Worm (Caenorhabditis elegans) whole organism, young adult: ENCODE measurements around the gene F52E10.4.

Experiments
- B0035.1 ChIP-seq: sonication (generic microtip); optimal IDR thresholded peaks from 2 replicates; lab custom pipeline; 2016; ENCODE audit warnings: missing genetic modification characterization, mild to moderate bottlenecking, missing compliant biosample characterization, missing genotype, missing genetic modification reagents
- B0261.1 ChIP-seq: sonication (generic microtip); optimal IDR thresholded peaks from 2 replicates; lab custom pipeline; 2016; ENCODE audit warnings: mild to moderate bottlenecking, missing genetic modification characterization, moderate library complexity, missing compliant biosample characterization
- C17E4.6 ChIP-seq: fragments of 200-800 bp; sonication (Bioruptor generic); IDR thresholded peaks from 2 replicates; pipeline ENCODE4 v1.3.6; 2022; ENCODE audit warnings: missing genetic modification reagents, missing genetic modification characterization, missing compliant biosample characterization
- F49E8.2 ChIP-seq: sonication (generic microtip); optimal IDR thresholded peaks from 3 replicates; lab custom pipeline; 2017; ENCODE audit warnings: missing genetic modification characterization, mild to moderate bottlenecking, missing compliant biosample characterization, antibody characterized with exemption, moderate library complexity; ENCODE audit not compliant: insufficient read depth
- F55B11.4 ChIP-seq: sonication (generic microtip); optimal IDR thresholded peaks from 2 replicates; lab custom pipeline; 2016; ENCODE audit warnings: missing compliant biosample characterization, missing genetic modification characterization, borderline replicate concordance; ENCODE audit not compliant: insufficient read depth
- T26A5.8 ChIP-seq: sonication (generic microtip); optimal IDR thresholded peaks from 2 replicates; lab custom pipeline; 2016; ENCODE audit warnings: missing genetic modification characterization, missing compliant biosample characterization
- Y53F4B.3 ChIP-seq: fragments of 200-800 bp; sonication (Bioruptor generic); IDR thresholded peaks from 2 replicates; pipeline ENCODE4 v1.3.6; 2022; ENCODE audit warnings: missing genetic modification reagents, missing genetic modification characterization, missing compliant biosample characterization
- ZK185.1 ChIP-seq: sonication (generic microtip); optimal IDR thresholded peaks from 2 replicates; lab custom pipeline; 2016; ENCODE audit warnings: mild to moderate bottlenecking, missing genetic modification characterization, missing compliant biosample characterization; ENCODE audit not compliant: poor library complexity, severe bottlenecking
- akir-1 ChIP-seq: fragments of 200-800 bp; sonication (Bioruptor generic); optimal IDR thresholded peaks from 2 replicates; lab custom pipeline; 2018; ENCODE audit warnings: mild to moderate bottlenecking, missing genetic modification characterization, moderate library complexity, missing compliant biosample characterization
- ama-1 ChIP-seq, 3 experiments: fragments of 150-350 bp in 1 of 3; sonication (generic microtip) in 2 of 3; optimal IDR thresholded peaks; 2 replicates each; lab custom pipeline; 2014 to 2018; ENCODE audit warnings: missing biosample characterization in 2 of 3, missing genetic modification characterization in 2 of 3, missing genetic modification reagents in 2 of 3
- attf-5 ChIP-seq: fragments of 200-800 bp; sonication (Bioruptor generic); optimal IDR thresholded peaks from 2 replicates; lab custom pipeline; 2018; ENCODE audit warnings: mild to moderate bottlenecking, missing genetic modification characterization, missing compliant biosample characterization
- bed-2 ChIP-seq: fragments of 200-800 bp; sonication (Bioruptor generic); IDR thresholded peaks from 2 replicates; pipeline ENCODE4 v1.3.6; 2022; ENCODE audit warnings: missing genetic modification reagents, missing genetic modification characterization, missing compliant biosample characterization
- ccch-3 ChIP-seq: fragments of 200-800 bp; sonication (Bioruptor generic); optimal IDR thresholded peaks from 2 replicates; lab custom pipeline; 2018; ENCODE audit warnings: mild to moderate bottlenecking, missing genetic modification characterization, missing compliant biosample characterization
- cebp-1 ChIP-seq, 2 experiments: fragments of 200-800 bp in 1 of 2; sonication (Bioruptor generic) in 1 of 2; sonication (generic microtip) in 1 of 2; IDR thresholded peaks in 1 of 2; optimal IDR thresholded peaks in 1 of 2; 2 replicates each; pipeline versions ENCODE4 v1.3.6 to Lab custom; 2017 to 2022; ENCODE audit warnings: missing compliant biosample characterization in 2 of 2, missing genetic modification characterization in 2 of 2, mild to moderate bottlenecking in 1 of 2, missing genetic modification reagents in 1 of 2, moderate library complexity in 1 of 2
- cebp-2 ChIP-seq: fragments of 200-800 bp; sonication (Bioruptor generic); IDR thresholded peaks from 2 replicates; pipeline ENCODE4 v1.3.6; 2022; ENCODE audit warnings: missing genetic modification characterization, missing compliant biosample characterization
- ceh-27 ChIP-seq: fragments of 200-800 bp; sonication (Bioruptor generic); optimal IDR thresholded peaks from 2 replicates; lab custom pipeline; 2018; ENCODE audit warnings: mild to moderate bottlenecking, missing genetic modification characterization, moderate library complexity, missing compliant biosample characterization
- ceh-40 ChIP-seq: fragments of 200-800 bp; sonication (Bioruptor generic); IDR thresholded peaks from 2 replicates; pipeline ENCODE4 v1.3.6; 2022; ENCODE audit warnings: missing genetic modification characterization, missing compliant biosample characterization
- ceh-58 ChIP-seq: fragments of 200-800 bp; sonication (Bioruptor generic); IDR thresholded peaks from 2 replicates; pipeline ENCODE4 v1.3.6; 2022; ENCODE audit warnings: missing genetic modification characterization, missing compliant biosample characterization
- ceh-79 ChIP-seq: sonication (generic microtip); optimal IDR thresholded peaks from 2 replicates; lab custom pipeline; 2017; ENCODE audit warnings: mild to moderate bottlenecking, missing genetic modification characterization, missing compliant biosample characterization
- ceh-91 ChIP-seq: fragments of 200-800 bp; sonication (Bioruptor generic); IDR thresholded peaks from 2 replicates; pipeline ENCODE4 v1.3.6; 2022; ENCODE audit warnings: missing genetic modification reagents, missing genetic modification characterization, missing compliant biosample characterization
- egl-18 ChIP-seq: fragments of 200-800 bp; sonication (Bioruptor generic); IDR thresholded peaks from 2 replicates; pipeline ENCODE4 v1.3.6; 2022; ENCODE audit warnings: missing genetic modification reagents, missing genetic modification characterization, missing compliant biosample characterization
- ets-4 ChIP-seq: fragments of 200-800 bp; sonication (Bioruptor generic); optimal IDR thresholded peaks from 2 replicates; lab custom pipeline; 2018; ENCODE audit warnings: mild to moderate bottlenecking, missing genetic modification characterization, missing compliant biosample characterization
- him-1 ChIP-seq: sonication (generic microtip); optimal IDR thresholded peaks from 2 replicates; lab custom pipeline; 2016; ENCODE audit warnings: missing genotype, missing genetic modification reagents, missing genetic modification characterization, missing compliant biosample characterization
- hmg-1.2 ChIP-seq: fragments of 200-800 bp; sonication (Bioruptor generic); IDR thresholded peaks from 2 replicates; pipeline ENCODE4 v1.3.6; 2022; ENCODE audit warnings: missing genetic modification reagents, missing genetic modification characterization, missing compliant biosample characterization
- hrde-1 ChIP-seq: sonication (generic microtip); optimal IDR thresholded peaks from 2 replicates; lab custom pipeline; 2016; ENCODE audit warnings: missing genetic modification characterization, mild to moderate bottlenecking, missing compliant biosample characterization, moderate library complexity, missing genotype, missing genetic modification reagents, borderline replicate concordance
- hsf-1 ChIP-seq: fragments of 200-800 bp; sonication (Bioruptor generic); IDR thresholded peaks from 2 replicates; pipeline ENCODE4 v1.3.6; 2022; ENCODE audit warnings: missing genetic modification reagents, missing genetic modification characterization, missing compliant biosample characterization
- lin-40 ChIP-seq: sonication (generic microtip); optimal IDR thresholded peaks from 2 replicates; lab custom pipeline; 2016; ENCODE audit warnings: missing genetic modification characterization, mild to moderate bottlenecking, missing compliant biosample characterization, missing genotype, missing genetic modification reagents
- lsl-1 ChIP-seq: fragments of 200-800 bp; sonication (Bioruptor generic); optimal IDR thresholded peaks from 2 replicates; lab custom pipeline; 2018; ENCODE audit warnings: mild to moderate bottlenecking, missing genetic modification characterization, moderate library complexity, missing compliant biosample characterization
- mcd-1 ChIP-seq: fragments of 200-800 bp; sonication (Bioruptor generic); IDR thresholded peaks from 2 replicates; pipeline ENCODE4 v1.3.6; 2022; ENCODE audit warnings: missing genetic modification reagents, missing genetic modification characterization, missing compliant biosample characterization
- nfyb-1 ChIP-seq: fragments of 200-800 bp; sonication (Bioruptor generic); IDR thresholded peaks from 2 replicates; pipeline ENCODE4 v1.3.6; 2022; ENCODE audit warnings: missing genetic modification reagents, missing genetic modification characterization, missing compliant biosample characterization
- nhr-27 ChIP-seq: fragments of 200-800 bp; sonication (Bioruptor generic); optimal IDR thresholded peaks from 2 replicates; lab custom pipeline; 2018; ENCODE audit warnings: mild to moderate bottlenecking, missing genetic modification characterization, moderate library complexity, missing compliant biosample characterization
- nhr-80 ChIP-seq: sonication (generic microtip); optimal IDR thresholded peaks from 2 replicates; lab custom pipeline; 2016; ENCODE audit warnings: missing genetic modification characterization, missing compliant biosample characterization
- rcor-1 ChIP-seq: fragments of 200-800 bp; sonication (Bioruptor generic); IDR thresholded peaks from 2 replicates; pipeline ENCODE4 v1.3.6; 2022; ENCODE audit warnings: missing genetic modification reagents, missing genetic modification characterization, missing compliant biosample characterization
- repo-1 ChIP-seq: sonication (generic microtip); optimal IDR thresholded peaks from 2 replicates; lab custom pipeline; 2017; ENCODE audit warnings: mild to moderate bottlenecking, missing genetic modification characterization, missing compliant biosample characterization
- snpc-1.1 ChIP-seq: sonication (generic microtip); optimal IDR thresholded peaks from 2 replicates; lab custom pipeline; 2017; ENCODE audit warnings: missing genetic modification characterization, mild to moderate bottlenecking, missing compliant biosample characterization, antibody characterized with exemption, moderate library complexity, missing genotype, missing genetic modification reagents; ENCODE audit not compliant: insufficient read depth
- snpc-1.3 ChIP-seq: sonication (generic microtip); optimal IDR thresholded peaks from 2 replicates; lab custom pipeline; 2017; ENCODE audit warnings: missing genetic modification characterization, mild to moderate bottlenecking, missing compliant biosample characterization, antibody characterized with exemption, moderate library complexity, missing genotype, missing genetic modification reagents; ENCODE audit not compliant: insufficient read depth
- snpc-4 ChIP-seq, 5 experiments: fragments of 150-350 bp in 1 of 5; sonication (generic microtip) in 4 of 5; optimal IDR thresholded peaks; 2 replicates each; lab custom pipeline; 2014 to 2018; ENCODE audit warnings: missing genetic modification characterization in 5 of 5, missing biosample characterization in 3 of 5, antibody characterized with exemption in 2 of 5, mild to moderate bottlenecking in 2 of 5, missing compliant biosample characterization in 2 of 5, missing genotype in 2 of 5, moderate library complexity in 2 of 5, missing genetic modification reagents in 1 of 5
- tlf-1 ChIP-seq: fragments of 200-800 bp; sonication (Bioruptor generic); optimal IDR thresholded peaks from 2 replicates; lab custom pipeline; 2018; ENCODE audit warnings: mild to moderate bottlenecking, missing genetic modification characterization, missing compliant biosample characterization
- zfh-2 ChIP-seq: fragments of 200-800 bp; sonication (Bioruptor generic); conservative IDR thresholded peaks from 2 replicates; pipeline ENCODE4 v1.3.6; 2022; ENCODE audit warnings: missing genetic modification reagents, missing genetic modification characterization, missing compliant biosample characterization
- ztf-26 ChIP-seq: sonication (generic microtip); optimal IDR thresholded peaks from 2 replicates; lab custom pipeline; 2017; ENCODE audit warnings: missing genetic modification characterization, missing compliant biosample characterization

The F52E10.4 gene

ce11 chrX:16292933-16293332 is at the start of gene F52E10.4:
TSS of gene F52E10.4 (minus strand) at chrX:16293033.
- no peak for TF ChIP-seq F55B11.4 (tag; lab: Kevin White, UChicago)
- TF ChIP-seq ceh-27 = no peak
- TF ChIP-seq ama-1 (optimal IDR thresholded peaks at IDR 0.05; lab: Kevin White, UChicago) = no peak
- no peak for TF ChIP-seq ama-1 (GFP tag; optimal IDR thresholded peaks at IDR 0.05; lab: Kevin White, UChicago)
- no peak for TF ChIP-seq ceh-79 (tag; lab: Kevin White, UChicago)
- TF ChIP-seq rcor-1 (GFP tag; lab: Robert Waterston, UW) = no peak
- no peak for TF ChIP-seq ceh-58
- no peak for TF ChIP-seq cebp-2 (GFP tag; lab: Robert Waterston, UW)
- TF ChIP-seq zfh-2 = no peak
- no peak for TF ChIP-seq lsl-1 (GFP tag; lab: Kevin White, UChicago)
- TF ChIP-seq C17E4.6 (GFP tag; lab: Robert Waterston, UW) = no peak
- TF ChIP-seq ZK185.1 (tag; lab: Kevin White, UChicago) = no peak
- no peak for TF ChIP-seq lin-40
- no peak for TF ChIP-seq akir-1 (GFP tag; lab: Kevin White, UChicago)
- TF ChIP-seq ceh-91 (GFP tag; lab: Robert Waterston, UW) = no peak
- TF ChIP-seq nhr-27 (tag; lab: Kevin White, UChicago) = no peak
- no peak for TF ChIP-seq F49E8.2 (tag; lab: Kevin White, UChicago)
- no peak for TF ChIP-seq bed-2
- no peak for TF ChIP-seq attf-5 (GFP tag; lab: Kevin White, UChicago)
- TF ChIP-seq T26A5.8 (tag; lab: Kevin White, UChicago) = no peak
- TF ChIP-seq ztf-26 (tag; lab: Kevin White, UChicago) = no peak
- TF ChIP-seq, all 124 proteins: peak for 0

ce11 chrX:16342256-16342655 is 49.4 kb upstream of the F52E10.4 start:
- TF ChIP-seq mcd-1 (GFP tag; lab: Robert Waterston, UW) = no peak
- TF ChIP-seq ccch-3 (GFP tag; lab: Kevin White, UChicago) = no peak
- no peak for TF ChIP-seq snpc-1.3
- TF ChIP-seq zfh-2 = peak; percentile 32; the same call in 1 of the 2 replicates
- no peak for TF ChIP-seq ets-4 (GFP tag; lab: Kevin White, UChicago)
- TF ChIP-seq ceh-27 = peak; percentile 2
- no peak for TF ChIP-seq egl-18 (GFP tag; lab: Robert Waterston, UW)
- no peak for TF ChIP-seq ceh-40 (GFP tag; lab: Robert Waterston, UW)
- peak; percentile 9 for TF ChIP-seq nhr-80 (tag; lab: Kevin White, UChicago)
- no peak for TF ChIP-seq repo-1 (tag; lab: Kevin White, UChicago)

ce11 chrX:16341838-16342237 is 49.0 kb upstream of the F52E10.4 start:
- TF ChIP-seq B0261.1 = no peak
- TF ChIP-seq hmg-1.2 (GFP tag; lab: Robert Waterston, UW) = peak; percentile 51; the same call in 1 of the 2 replicates
- TF ChIP-seq snpc-4 (GFP tag; optimal IDR thresholded peaks at IDR 0.05; lab: Kevin White, UChicago) = peak; percentile 37
- TF ChIP-seq snpc-4 (tag; optimal IDR thresholded peaks at IDR 0.05; lab: Kevin White, UChicago) = peak; percentile 18 to 93 (median 82)
- TF ChIP-seq Y53F4B.3 (GFP tag; lab: Robert Waterston, UW) = no peak

- TF ChIP-seq zfh-2 = peak; percentile 32; the same call in 1 of the 2 replicates
- TF ChIP-seq snpc-1.1 (tag; lab: Kevin White, UChicago) = no peak
- TF ChIP-seq hrde-1 (tag; lab: Kevin White, UChicago) = no peak
- no peak for TF ChIP-seq him-1 (tag; lab: Kevin White, UChicago)
- no peak for TF ChIP-seq nfyb-1 (GFP tag; lab: Robert Waterston, UW)
- TF ChIP-seq cebp-1 (GFP tag; IDR thresholded peaks at IDR 0.05; lab: Robert Waterston, UW) = no peak
- TF ChIP-seq cebp-1 (tag; optimal IDR thresholded peaks at IDR 0.05; lab: Kevin White, UChicago) = peak; percentile 14
- TF ChIP-seq hsf-1 = no peak
- no peak for TF ChIP-seq tlf-1 (GFP tag; lab: Kevin White, UChicago)
- no peak for TF ChIP-seq akir-1 (GFP tag; lab: Kevin White, UChicago)
- peak; percentile 4 for TF ChIP-seq lin-40
- TF ChIP-seq B0035.1 (tag; lab: Kevin White, UChicago) = no peak
- TF ChIP-seq, all 124 proteins: peak for 3
Observed at ce11 chrX:16339207-16339606, 46.4 kb upstream of the F52E10.4 start.
